Worm (Caenorhabditis elegans) whole organism, L3 larva: Measurements from ENCODE around the gene timp-1.

ENCODE experiments used
- ama-1 ChIP-seq: fragments of 150-350 bp; optimal IDR thresholded peaks from 2 replicates; lab custom pipeline; 2018
- egl-27 ChIP-seq: sonication (generic microtip); optimal IDR thresholded peaks from 4 replicates; lab custom pipeline; 2017; ENCODE audit warnings: missing biosample characterization, missing genetic modification reagents, missing genetic modification characterization
- elt-2 ChIP-seq: sonication (generic microtip); optimal IDR thresholded peaks from 2 replicates; lab custom pipeline; 2016; ENCODE audit warnings: missing genetic modification reagents, mild to moderate bottlenecking, missing genetic modification characterization, missing compliant biosample characterization
- fkh-10 ChIP-seq: sonication (generic microtip); optimal IDR thresholded peaks from 2 replicates; lab custom pipeline; 2017; ENCODE audit warnings: missing biosample characterization, missing genetic modification reagents, missing genetic modification characterization
- fkh-2 ChIP-seq: fragments of 150-350 bp; optimal IDR thresholded peaks from 2 replicates; lab custom pipeline; 2014; ENCODE audit warnings: missing biosample characterization, missing genetic modification reagents, missing genetic modification characterization
- lin-15B ChIP-seq: fragments of 150-350 bp; optimal IDR thresholded peaks from 2 replicates; lab custom pipeline; 2014; ENCODE audit warnings: missing biosample characterization, missing genetic modification characterization
- lin-39 ChIP-seq: fragments of 150-350 bp; optimal IDR thresholded peaks from 2 replicates; lab custom pipeline; 2018; ENCODE audit warnings: missing biosample characterization, missing genetic modification reagents, missing genetic modification characterization
- nhr-23 ChIP-seq: fragments of 150-350 bp; optimal IDR thresholded peaks from 2 replicates; lab custom pipeline; 2014; ENCODE audit warnings: missing biosample characterization, missing genetic modification reagents, missing genetic modification characterization
- nhr-237 ChIP-seq: fragments of 150-350 bp; optimal IDR thresholded peaks from 2 replicates; lab custom pipeline; 2014; ENCODE audit warnings: missing biosample characterization, missing genetic modification characterization
- nhr-28 ChIP-seq: fragments of 150-350 bp; optimal IDR thresholded peaks from 2 replicates; lab custom pipeline; 2014; ENCODE audit warnings: missing biosample characterization, missing genetic modification characterization
- nhr-67 ChIP-seq: fragments of 150-350 bp; optimal IDR thresholded peaks from 2 replicates; lab custom pipeline; 2014; ENCODE audit warnings: missing biosample characterization, missing genetic modification characterization
- unc-39 ChIP-seq: sonication (generic microtip); optimal IDR thresholded peaks from 4 replicates; lab custom pipeline; 2017; ENCODE audit warnings: missing biosample characterization, missing genetic modification characterization
- ztf-11 ChIP-seq: fragments of 150-350 bp; optimal IDR thresholded peaks from 2 replicates; lab custom pipeline; 2014; ENCODE audit warnings: missing biosample characterization, missing genetic modification characterization

ce11 chrV:8254973-8255372 lies 47.9 kb downstream of the timp-1 start:
- no peak for TF ChIP-seq egl-27 (tag; lab: Kevin White, UChicago)
- TF ChIP-seq nhr-237 (tag; lab: Kevin White, UChicago) = no peak
- TF ChIP-seq ztf-11 (tag; lab: Kevin White, UChicago) = no peak
- TF ChIP-seq nhr-28 (tag; lab: Kevin White, UChicago) = no peak
- no peak for TF ChIP-seq fkh-2 (tag; lab: Kevin White, UChicago)
- no peak for TF ChIP-seq nhr-23 (tag; lab: Kevin White, UChicago)
- TF ChIP-seq elt-2 (tag; lab: Kevin White, UChicago) = no peak
- TF ChIP-seq lin-15B = no peak
- TF ChIP-seq nhr-67 = no peak
- TF ChIP-seq unc-39 = no peak
- TF ChIP-seq ama-1 (lab: Kevin White, UChicago) = no peak
- TF ChIP-seq lin-39 = no peak
- TF ChIP-seq fkh-10 (GFP tag; lab: Kevin White, UChicago) = no peak
